Worm (Caenorhabditis elegans): ENCODE results near the gene bgal-2.

bgal-2 gene

ce11 chrX:6742011-6742683 is 42.1 kb upstream of the bgal-2 start, which contains the start of gene mdl-1:
Gene mdl-1 (plus strand): TSS chrX:6742351.
- TF ChIP-seq sma-3 (GFP tag; optimal IDR thresholded peaks at IDR 0.05) (peak; percentile 3), ceh-82 (tag; optimal IDR thresholded peaks at IDR 0.05) (peak; percentile 52), ama-1 (optimal IDR thresholded peaks at IDR 0.05) (peak; percentile 92), mdl-1 (tag; optimal IDR thresholded peaks at IDR 0.05) (peak; percentile 100), nhr-12 (tag; optimal IDR thresholded peaks at IDR 0.05) (no peak), nhr-6 (tag; optimal IDR thresholded peaks at IDR 0.05) (peak; percentile 65), ztf-1 (GFP tag; conservative IDR thresholded peaks at IDR 0.05) (no peak), mab-5 (tag; optimal IDR thresholded peaks at IDR 0.05) (peak; percentile 70), gmeb-1 (tag; optimal IDR thresholded peaks at IDR 0.05) (peak; percentile 64), ceh-16 (tag; optimal IDR thresholded peaks at IDR 0.05) (peak; percentile 93), lin-39 (tag; optimal IDR thresholded peaks at IDR 0.05) (peak; percentile 37), nhr-25 (tag; optimal IDR thresholded peaks at IDR 0.05) (peak; percentile 93), R02D3.7 (tag; optimal IDR thresholded peaks at IDR 0.05) (no peak), lin-13 (GFP tag; optimal IDR thresholded peaks at IDR 0.05) (peak; percentile 84), nhr-129 (tag; optimal IDR thresholded peaks at IDR 0.05) (peak; percentile 93), ztf-4 (tag; optimal IDR thresholded peaks at IDR 0.05) (peak; percentile 87), elt-3 (tag; optimal IDR thresholded peaks at IDR 0.05) (no peak), nhr-11 (tag; optimal IDR thresholded peaks at IDR 0.05) (no peak), egl-27 (tag; optimal IDR thresholded peaks at IDR 0.05) (peak; percentile 84), elt-1 (tag; optimal IDR thresholded peaks at IDR 0.05) (peak; percentile 8), ZK546.5 (tag; optimal IDR thresholded peaks at IDR 0.05) (peak; percentile 18), blmp-1 (tag; optimal IDR thresholded peaks at IDR 0.05; ENCODE audit: insufficient read depth) (peak; percentile 87), unc-55 (GFP tag; optimal IDR thresholded peaks at IDR 0.05) (peak; percentile 65), zag-1 (tag; optimal IDR thresholded peaks at IDR 0.05) (peak; percentile 93), peb-1 (tag; optimal IDR thresholded peaks at IDR 0.05) (no peak), Y55F3AM.14 (GFP tag; optimal IDR thresholded peaks at IDR 0.05) (peak; percentile 83), crh-2 (tag; optimal IDR thresholded peaks at IDR 0.05) (peak; percentile 94), C34F6.9 (tag; optimal IDR thresholded peaks at IDR 0.05) (peak; percentile 84), lsy-2 (tag; optimal IDR thresholded peaks at IDR 0.05) (peak; percentile 30 to 75), fos-1 (tag; optimal IDR thresholded peaks at IDR 0.05) (peak; percentile 82), unc-62 (GFP tag; optimal IDR thresholded peaks at IDR 0.05) (peak; percentile 10), ztf-11 (tag; optimal IDR thresholded peaks at IDR 0.05) (no peak), snpc-4 (tag; optimal IDR thresholded peaks at IDR 0.05) (peak; percentile 73), F13H6.1 (tag; optimal IDR thresholded peaks at IDR 0.05) (peak; percentile 97), unc-39 (tag; optimal IDR thresholded peaks at IDR 0.05) (no peak), sem-4 (tag; optimal IDR thresholded peaks at IDR 0.05) (peak; percentile 70), sma-9 (GFP tag; optimal IDR thresholded peaks at IDR 0.05) (peak; percentile 100), sma-9 (tag; optimal IDR thresholded peaks at IDR 0.05) (peak; percentile 97), nhr-10 (tag; optimal IDR thresholded peaks at IDR 0.05) (no peak), dmd-4 (tag; optimal IDR thresholded peaks at IDR 0.05) (no peak), lin-11 (tag; optimal IDR thresholded peaks at IDR 0.05) (peak; percentile 82), nhr-77 (tag; optimal IDR thresholded peaks at IDR 0.05) (no peak), nhr-21 (tag; optimal IDR thresholded peaks at IDR 0.05) (peak; percentile 91)

- TF ChIP-seq nhr-12 (tag; optimal IDR thresholded peaks at IDR 0.05) (no peak), sem-4 (tag; optimal IDR thresholded peaks at IDR 0.05) (peak; percentile 86), fos-1 (tag; optimal IDR thresholded peaks at IDR 0.05) (peak; percentile 77), zag-1 (tag; optimal IDR thresholded peaks at IDR 0.05) (no peak), F13H6.1 (tag; optimal IDR thresholded peaks at IDR 0.05) (peak; percentile 74), C34F6.9 (tag; optimal IDR thresholded peaks at IDR 0.05) (peak; percentile 57), mdl-1 (tag; optimal IDR thresholded peaks at IDR 0.05) (peak; percentile 99 to 100), lsy-2 (tag; optimal IDR thresholded peaks at IDR 0.05) (peak in 1 of 2 experiments; percentile 72), sma-9 (GFP tag; optimal IDR thresholded peaks at IDR 0.05) (peak; percentile 95), sma-9 (tag; optimal IDR thresholded peaks at IDR 0.05) (no peak), ama-1 (optimal IDR thresholded peaks at IDR 0.05) (peak; percentile 91), skn-1 (tag; optimal IDR thresholded peaks at IDR 0.05) (no peak), ZK546.5 (tag; optimal IDR thresholded peaks at IDR 0.05) (no peak), peb-1 (tag; optimal IDR thresholded peaks at IDR 0.05) (no peak), crh-2 (tag; optimal IDR thresholded peaks at IDR 0.05) (peak; percentile 80), nhr-21 (tag; optimal IDR thresholded peaks at IDR 0.05) (peak; percentile 61), sma-3 (GFP tag; optimal IDR thresholded peaks at IDR 0.05) (peak; percentile 34), gmeb-1 (tag; optimal IDR thresholded peaks at IDR 0.05) (peak; percentile 38), nhr-6 (tag; optimal IDR thresholded peaks at IDR 0.05) (peak; percentile 82), nhr-25 (tag; optimal IDR thresholded peaks at IDR 0.05) (peak; percentile 70), ztf-4 (tag; optimal IDR thresholded peaks at IDR 0.05) (peak; percentile 73), lin-39 (tag; optimal IDR thresholded peaks at IDR 0.05) (no peak), lin-13 (GFP tag; optimal IDR thresholded peaks at IDR 0.05) (peak; percentile 41), egl-27 (tag; optimal IDR thresholded peaks at IDR 0.05) (peak; percentile 71), nhr-129 (tag; optimal IDR thresholded peaks at IDR 0.05) (peak; percentile 99)
Observed at ce11 chrX:6742891-6743290, 41.3 kb upstream of the bgal-2 start.
